Fruit fly (Drosophila melanogaster): ENCODE data around the gene CG42450.

Gene CG42450

DNA sequence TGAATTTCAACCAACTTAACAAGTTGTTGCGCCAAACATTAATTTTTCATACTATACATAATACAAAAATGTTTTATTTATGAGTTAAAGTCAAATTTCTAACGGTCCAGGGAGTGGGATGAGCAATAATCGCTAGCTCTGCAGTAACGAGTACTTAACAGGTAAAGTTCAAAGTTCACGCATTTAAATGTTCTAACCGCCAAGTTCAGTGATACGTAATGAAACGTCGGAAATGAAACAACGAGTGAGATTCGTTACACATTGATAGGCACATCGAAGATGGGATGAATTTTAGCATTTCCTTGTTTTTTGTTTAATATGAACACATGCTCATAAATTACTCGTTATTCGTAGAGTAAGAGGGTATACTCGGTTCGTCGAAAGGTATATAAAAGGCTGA lies 986 bp upstream of the CG42450 start:
- TF ChIP-seq Ets98B (GFP tag; IDR thresholded peaks at IDR 0.05): no peak
- no peak for TF ChIP-seq CG15710 (tag; optimal IDR thresholded peaks at IDR 0.05)
- no peak for TF ChIP-seq Snoo (tag; optimal IDR thresholded peaks at IDR 0.05)
- no peak for TF ChIP-seq fd96Ca (GFP tag; IDR thresholded peaks at IDR 0.05)

DNA sequence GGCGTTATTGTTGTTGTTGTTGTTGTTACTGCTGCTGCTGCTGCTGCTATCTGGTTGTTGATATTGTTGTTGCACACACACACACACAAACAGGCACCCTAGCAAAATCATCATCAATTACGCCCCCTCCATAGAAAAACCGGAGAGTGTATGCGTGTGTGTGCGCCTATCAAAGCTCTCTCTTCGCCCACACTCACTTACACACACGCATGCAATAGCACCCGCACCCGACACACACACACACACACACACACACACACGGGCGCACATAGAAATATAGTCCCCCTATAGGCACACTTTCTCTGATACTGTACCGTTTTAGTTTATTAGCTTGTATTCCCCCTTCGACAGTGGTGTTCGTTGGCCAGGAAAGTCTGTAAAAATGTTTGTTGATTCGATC lies 1.3 kb downstream of the CG42450 start:
- TF ChIP-seq CG15710 (tag; optimal IDR thresholded peaks at IDR 0.05): no peak
- TF ChIP-seq CG4496 (GFP tag; IDR thresholded peaks at IDR 0.05): 0 out of 3 replicates have a peak, but pooled peaks have one; percentile 13

DNA sequence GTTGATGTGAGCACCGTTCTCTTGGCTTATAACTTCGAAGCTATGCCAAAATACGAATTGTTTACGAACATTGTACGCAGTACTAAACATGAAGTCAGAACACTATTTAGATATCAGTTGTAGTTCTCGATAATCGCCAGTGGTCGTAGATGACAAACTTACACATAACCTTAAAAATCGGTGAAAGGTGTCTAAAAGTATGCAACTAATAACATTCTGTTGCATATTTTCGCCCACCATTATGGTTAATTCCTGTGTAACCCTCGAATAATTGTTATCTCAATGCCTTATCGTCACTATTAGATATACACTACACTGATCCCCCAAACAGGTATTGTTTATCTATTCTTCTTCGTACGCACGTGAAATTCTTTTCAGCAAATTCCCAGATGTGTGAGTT lies 1.8 kb downstream of the CG42450 start:
- TF ChIP-seq Pif1A (GFP tag; optimal IDR thresholded peaks at IDR 0.05) (no peak), rn (GFP tag; IDR thresholded peaks at IDR 0.05) (no peak), Pif1B (GFP tag; optimal IDR thresholded peaks at IDR 0.05) (no peak), EcR (GFP tag; optimal IDR thresholded peaks at IDR 0.05) (no peak), Ets98B (GFP tag; IDR thresholded peaks at IDR 0.05) (no peak), Snoo (tag; optimal IDR thresholded peaks at IDR 0.05) (no peak), CG10348 (GFP tag; IDR thresholded peaks at IDR 0.05) (no peak), CG8301 (tag; optimal IDR thresholded peaks at IDR 0.05) (no peak), CG8159 (tag; optimal IDR thresholded peaks at IDR 0.05) (no peak), CG9948 (tag; optimal IDR thresholded peaks at IDR 0.05) (no peak), CG32121 (GFP tag; IDR thresholded peaks at IDR 0.05) (no peak), gl (tag; optimal IDR thresholded peaks at IDR 0.05) (no peak), D1 (tag; optimal IDR thresholded peaks at IDR 0.05) (no peak), CG4496 (GFP tag; IDR thresholded peaks at IDR 0.05) (no peak), CG13204 (GFP tag; optimal IDR thresholded peaks at IDR 0.05) (no peak), CG14655 (GFP tag; optimal IDR thresholded peaks at IDR 0.05) (no peak), CG15710 (tag; optimal IDR thresholded peaks at IDR 0.05) (no peak), CG17806 (tag; optimal IDR thresholded peaks at IDR 0.05) (no peak), fd96Ca (GFP tag; IDR thresholded peaks at IDR 0.05) (no peak)

DNA sequence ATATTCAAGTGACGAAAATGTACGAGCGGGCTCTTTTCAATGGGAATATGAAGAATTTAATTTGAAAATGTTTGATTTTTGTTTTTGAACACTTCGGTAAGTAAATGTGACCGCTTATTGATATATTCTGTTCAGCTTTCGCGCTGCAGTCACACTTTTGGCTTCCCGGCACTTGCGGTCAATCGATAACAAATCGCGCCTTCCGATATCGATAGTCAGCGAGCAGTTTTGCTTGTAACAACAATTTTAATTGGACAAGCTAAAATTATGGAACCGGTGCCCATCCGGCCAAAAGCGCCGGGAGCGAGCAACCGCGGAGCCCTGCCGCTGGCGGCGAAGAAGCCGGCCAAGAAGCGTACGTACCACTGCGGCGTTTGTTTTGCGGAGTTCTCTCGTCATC lies 17.3 kb downstream of the CG42450 start, which contains the start of gene CG7101:
TSS of gene CG7101 (plus strand) at position 196 of the 400 bp plus-strand sequence.
- no peak for TF ChIP-seq EcR (GFP tag; optimal IDR thresholded peaks at IDR 0.05)

DNA sequence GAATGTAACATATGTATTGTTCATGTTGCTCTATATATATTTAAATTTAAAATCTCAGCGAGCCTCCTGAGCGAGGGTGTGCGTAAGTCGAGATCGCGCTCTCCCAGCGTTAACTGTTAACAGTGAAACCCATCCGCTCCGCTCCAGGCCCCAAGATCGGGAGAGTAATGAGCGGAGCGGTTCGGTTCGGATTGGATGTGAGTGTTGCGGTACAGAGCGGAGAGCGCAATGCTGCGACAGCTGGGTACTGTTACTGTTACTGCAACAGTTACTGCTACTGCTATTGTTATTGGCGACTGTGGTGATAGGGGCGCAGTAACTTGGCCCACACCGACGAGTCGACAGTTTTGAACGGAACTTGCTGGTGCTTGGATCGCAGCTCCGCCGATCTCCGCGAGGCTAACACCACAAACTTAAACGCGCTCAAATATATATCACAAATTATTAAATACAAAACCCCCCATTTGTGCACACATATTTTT lies 19.3 kb downstream of the CG42450 start, which contains the start of gene Pvf1:
TSS of gene Pvf1 (plus strand) at position 312 of the 482 bp plus-strand sequence.
- TF ChIP-seq CG13204 (GFP tag; optimal IDR thresholded peaks at IDR 0.05): peak; percentile 57
- TF ChIP-seq CG17806 (tag; optimal IDR thresholded peaks at IDR 0.05): no peak
- no peak for TF ChIP-seq CG32121 (GFP tag; IDR thresholded peaks at IDR 0.05)
- TF ChIP-seq CG12605 (GFP tag; IDR thresholded peaks at IDR 0.05): peak; percentile 40; the same call in 1 of the 2 replicates
- TF ChIP-seq Pif1B (GFP tag; optimal IDR thresholded peaks at IDR 0.05): peak; percentile 42
- peak; percentile 51; the same call in 1 of the 2 replicates for TF ChIP-seq Ets98B (GFP tag; IDR thresholded peaks at IDR 0.05)
- peak; percentile 59; the same call in 1 of the 3 replicates for TF ChIP-seq CG4496 (GFP tag; IDR thresholded peaks at IDR 0.05)
- no peak for TF ChIP-seq CG9948 (tag; optimal IDR thresholded peaks at IDR 0.05)
- 0 out of 3 replicates have a peak, but pooled peaks have one; percentile 16 for TF ChIP-seq fd96Ca (GFP tag; IDR thresholded peaks at IDR 0.05)
- TF ChIP-seq D1 (tag; optimal IDR thresholded peaks at IDR 0.05): no peak

DNA sequence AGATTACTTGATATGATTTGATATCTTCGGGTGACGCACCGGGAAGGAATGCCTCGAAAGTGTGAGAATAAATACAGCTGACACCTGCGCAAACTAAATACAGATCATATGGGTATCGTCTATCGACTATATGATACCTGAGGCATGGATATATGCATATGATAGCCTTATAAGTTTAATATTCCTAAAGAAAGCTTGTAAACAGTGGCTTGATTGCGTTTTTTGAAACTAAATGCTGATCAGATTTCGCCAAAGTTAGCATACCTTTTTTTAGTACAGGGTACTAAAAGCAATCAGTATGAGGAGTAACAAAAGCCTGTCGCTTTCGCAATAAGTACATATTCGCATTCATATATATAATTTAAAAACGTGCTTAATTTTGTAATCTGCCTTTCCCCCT lies 21.3 kb downstream of the CG42450 start:
- TF ChIP-seq gl (tag; optimal IDR thresholded peaks at IDR 0.05) (no peak), Pif1B (GFP tag; optimal IDR thresholded peaks at IDR 0.05) (peak; percentile 47), CG32121 (GFP tag; IDR thresholded peaks at IDR 0.05) (0 out of 2 replicates have a peak, but pooled peaks have one; percentile 15), CG8159 (tag; optimal IDR thresholded peaks at IDR 0.05) (peak; percentile 70), Pif1A (GFP tag; optimal IDR thresholded peaks at IDR 0.05) (peak; percentile 65), CG34367 (tag; optimal IDR thresholded peaks at IDR 0.05) (no peak), CG12605 (GFP tag; IDR thresholded peaks at IDR 0.05) (no peak), CG14655 (GFP tag; optimal IDR thresholded peaks at IDR 0.05) (peak; percentile 23), EcR (GFP tag; optimal IDR thresholded peaks at IDR 0.05) (no peak), Ets98B (GFP tag; IDR thresholded peaks at IDR 0.05) (peak; percentile 41; the same call in 1 of the 2 replicates), CG9948 (tag; optimal IDR thresholded peaks at IDR 0.05) (no peak), rn (GFP tag; IDR thresholded peaks at IDR 0.05) (0 out of 2 replicates have a peak, but pooled peaks have one; percentile 19), fd96Ca (GFP tag; IDR thresholded peaks at IDR 0.05) (0 out of 3 replicates have a peak, but pooled peaks have one; percentile 40), CG17806 (tag; optimal IDR thresholded peaks at IDR 0.05) (peak; percentile 60), CG13204 (GFP tag; optimal IDR thresholded peaks at IDR 0.05) (no peak), Snoo (tag; optimal IDR thresholded peaks at IDR 0.05) (peak; percentile 71), CG4496 (GFP tag; IDR thresholded peaks at IDR 0.05) (peak; percentile 65; the same call in 2 of the 3 replicates), D1 (tag; optimal IDR thresholded peaks at IDR 0.05) (no peak), CG10348 (GFP tag; IDR thresholded peaks at IDR 0.05) (no peak), CG8301 (tag; optimal IDR thresholded peaks at IDR 0.05) (no peak), CG15710 (tag; optimal IDR thresholded peaks at IDR 0.05) (no peak)

DNA sequence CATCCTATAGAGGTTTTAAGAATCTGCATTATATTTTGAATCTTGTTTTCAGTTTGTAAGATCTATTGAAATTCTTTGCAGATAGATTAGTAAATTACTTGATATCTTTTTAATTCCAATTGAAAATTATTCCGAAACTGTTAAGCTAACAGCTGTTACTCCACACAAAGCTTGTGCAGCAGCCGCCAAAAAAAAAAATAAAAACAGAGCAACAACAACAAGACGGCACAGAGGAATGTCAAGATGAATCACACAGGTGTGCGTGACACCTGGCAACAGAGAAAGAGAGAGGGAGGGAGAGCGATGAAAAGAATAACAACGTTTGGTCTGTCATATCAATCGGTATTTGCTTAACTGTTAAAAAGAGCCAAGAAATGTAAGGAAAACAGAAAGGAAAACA lies 21.9 kb downstream of the CG42450 start:
- TF ChIP-seq D1 (tag; optimal IDR thresholded peaks at IDR 0.05) (no peak), Pif1A (GFP tag; optimal IDR thresholded peaks at IDR 0.05) (no peak), CG14655 (GFP tag; optimal IDR thresholded peaks at IDR 0.05) (no peak), CG10348 (GFP tag; IDR thresholded peaks at IDR 0.05) (no peak), CG34367 (tag; optimal IDR thresholded peaks at IDR 0.05) (no peak), fd96Ca (GFP tag; IDR thresholded peaks at IDR 0.05) (no peak), Snoo (tag; optimal IDR thresholded peaks at IDR 0.05) (no peak), CG8159 (tag; optimal IDR thresholded peaks at IDR 0.05) (no peak), CG4496 (GFP tag; IDR thresholded peaks at IDR 0.05) (no peak), CG32121 (GFP tag; IDR thresholded peaks at IDR 0.05) (no peak), Pif1B (GFP tag; optimal IDR thresholded peaks at IDR 0.05) (no peak), gl (tag; optimal IDR thresholded peaks at IDR 0.05) (no peak), CG9948 (tag; optimal IDR thresholded peaks at IDR 0.05) (no peak), Ets98B (GFP tag; IDR thresholded peaks at IDR 0.05) (no peak), CG17806 (tag; optimal IDR thresholded peaks at IDR 0.05) (no peak), CG15710 (tag; optimal IDR thresholded peaks at IDR 0.05) (no peak), CG12605 (GFP tag; IDR thresholded peaks at IDR 0.05) (no peak), rn (GFP tag; IDR thresholded peaks at IDR 0.05) (no peak), CG13204 (GFP tag; optimal IDR thresholded peaks at IDR 0.05) (no peak), CG8301 (tag; optimal IDR thresholded peaks at IDR 0.05) (no peak)

All from whole organism, pupa.